Worm (Caenorhabditis elegans) whole organism, midembryonic: ENCODE measurements around the gene Y49F6C.7.

Experiments
- T22C8.4 ChIP-seq: fragments of 200-800 bp; sonication (Bioruptor generic); IDR thresholded peaks from 2 replicates; pipeline ENCODE4 v1.3.6; 2022; ENCODE audit warnings: missing genetic modification characterization, missing compliant biosample characterization
- flt-1 ChIP-seq: fragments of 200-800 bp; sonication (Bioruptor generic); IDR thresholded peaks from 2 replicates; pipeline ENCODE4 v1.3.6; 2022; ENCODE audit warnings: missing genetic modification characterization, missing compliant biosample characterization
- klf-2 ChIP-seq: fragments of 200-800 bp; sonication (Bioruptor generic); conservative IDR thresholded peaks from 2 replicates; pipeline ENCODE4 v1.3.6; 2022; ENCODE audit warnings: missing genetic modification reagents, missing genetic modification characterization, missing compliant biosample characterization
- ztf-23 ChIP-seq: fragments of 200-800 bp; sonication (Bioruptor generic); IDR thresholded peaks from 2 replicates; pipeline ENCODE4 v1.3.6; 2022; ENCODE audit warnings: missing genetic modification reagents, missing genetic modification characterization, missing compliant biosample characterization
- ztf-29 ChIP-seq: fragments of 200-800 bp; sonication (Bioruptor generic); IDR thresholded peaks from 2 replicates; pipeline ENCODE4 v1.3.6; 2022; ENCODE audit warnings: missing genetic modification reagents, missing genetic modification characterization, missing compliant biosample characterization

DNA sequence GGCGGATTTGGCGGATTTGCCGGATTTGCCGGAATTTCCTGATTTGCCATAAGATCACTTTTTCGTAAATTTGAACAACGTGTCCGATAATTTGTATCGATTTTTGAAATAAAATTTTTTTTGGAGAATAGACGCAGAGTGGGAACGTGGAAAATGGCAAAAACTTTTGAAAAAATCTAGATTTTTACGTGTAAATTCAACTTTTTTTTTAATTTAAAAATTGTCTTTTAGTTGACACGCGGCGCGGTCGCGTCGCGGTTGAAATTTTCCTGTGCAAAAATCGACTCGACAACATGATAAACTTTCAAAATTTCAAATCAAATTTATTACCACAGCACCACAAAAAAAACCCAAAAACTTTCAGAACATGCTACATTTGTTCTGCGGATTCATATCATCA is 27.5 kb upstream of the Y49F6C.7 start, which contains the start of gene nep-20:
- TF ChIP-seq ztf-23 (GFP tag; lab: Robert Waterston, UW), result no peak
- TF ChIP-seq klf-2 (GFP tag; lab: Robert Waterston, UW), result no peak
- no peak for TF ChIP-seq T22C8.4 (GFP tag; lab: Robert Waterston, UW)
- no peak for TF ChIP-seq flt-1 (GFP tag; lab: Robert Waterston, UW)
- TF ChIP-seq ztf-29 (GFP tag; lab: Robert Waterston, UW), result no peak
